Worm (Caenorhabditis elegans) whole organism, mixed stage, embryonic: ENCODE results near the gene pyk-2.

Experiments
- M03D4.4 ChIP-seq: sonication (generic microtip); optimal IDR thresholded peaks from 2 replicates; lab custom pipeline; 2017; ENCODE audit warnings: mild to moderate bottlenecking, missing genetic modification characterization, missing compliant biosample characterization
- hlh-1 ChIP-seq: fragments of 150-350 bp; optimal IDR thresholded peaks from 2 replicates; lab custom pipeline; 2014; ENCODE audit warnings: missing biosample characterization, missing genetic modification reagents, missing genetic modification characterization
- sptf-1 ChIP-seq: sonication (generic microtip); optimal IDR thresholded peaks from 2 replicates; lab custom pipeline; 2017; ENCODE audit warnings: mild to moderate bottlenecking, missing genetic modification characterization, moderate library complexity, missing compliant biosample characterization
- unc-120 ChIP-seq: sonication (generic microtip); optimal IDR thresholded peaks from 2 replicates; lab custom pipeline; 2017; ENCODE audit warnings: missing genetic modification characterization, missing compliant biosample characterization; ENCODE audit not compliant: poor library complexity, severe bottlenecking

Gene pyk-2

ce11 chrIV:10958230-10958588, 48.5 kb downstream of the pyk-2 start, which contains the start of gene sri-19:
Gene sri-19, plus strand, starts transcription at chrIV:10958372.
- no peak for TF ChIP-seq sptf-1
- no peak for TF ChIP-seq M03D4.4 (tag; lab: Kevin White, UChicago)
- TF ChIP-seq hlh-1 (tag; lab: Kevin White, UChicago): peak; percentile 82
- TF ChIP-seq unc-120: peak; percentile 21
